Worm (Caenorhabditis elegans): ENCODE results near the gene ippk-1.

Gene ippk-1

DNA sequence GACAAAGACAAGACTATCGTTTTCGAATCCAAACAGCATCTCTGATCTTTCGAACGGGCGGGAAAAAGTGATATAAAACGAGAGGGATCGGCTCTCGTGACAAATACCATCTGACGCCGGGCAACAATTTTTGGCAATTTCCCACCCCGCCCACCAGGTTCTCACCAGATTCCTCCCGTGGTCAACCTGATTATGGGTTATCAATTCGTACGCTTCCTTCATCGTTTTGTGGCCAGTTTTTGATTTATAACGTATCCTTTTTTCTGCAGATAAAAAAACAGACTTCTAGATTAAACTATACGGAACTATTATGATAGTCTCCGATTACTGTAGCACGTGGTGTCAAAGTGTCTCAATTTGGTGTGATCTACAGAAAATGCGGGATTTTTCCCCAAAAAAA, 10.2 kb downstream of the ippk-1 start (continued):
- TF ChIP-seq nhr-102 (tag; optimal IDR thresholded peaks at IDR 0.05) (no peak), dmd-6 (GFP tag; IDR thresholded peaks at IDR 0.05) (peak; percentile 15), snpc-4 (tag; optimal IDR thresholded peaks at IDR 0.05) (no peak), T20F7.1 (GFP tag; optimal IDR thresholded peaks at IDR 0.05) (no peak), pha-4 (GFP tag; IDR thresholded peaks at IDR 0.05) (no peak), pha-4 (tag; optimal IDR thresholded peaks at IDR 0.05) (no peak), hmg-1.1 (GFP tag; IDR thresholded peaks at IDR 0.05) (no peak), nhr-42 (GFP tag; IDR thresholded peaks at IDR 0.05) (no peak), hif-1 (tag; optimal IDR thresholded peaks at IDR 0.05) (no peak), attf-4 (tag; optimal IDR thresholded peaks at IDR 0.05) (no peak), cey-2 (tag; optimal IDR thresholded peaks at IDR 0.05; ENCODE audit: borderline replicate concordance, insufficient read depth) (no peak), ceh-20 (GFP tag; IDR thresholded peaks at IDR 0.05) (no peak), nhr-11 (tag; optimal IDR thresholded peaks at IDR 0.05) (no peak), snpc-1.2 (GFP tag; IDR thresholded peaks at IDR 0.05) (no peak), nhr-41 (GFP tag; IDR thresholded peaks at IDR 0.05) (no peak)

- no peak for TF ChIP-seq zag-1 (tag; optimal IDR thresholded peaks at IDR 0.05)
- TF ChIP-seq hmg-1.1 (GFP tag; IDR thresholded peaks at IDR 0.05), result no peak
- TF ChIP-seq mxl-3 (GFP tag; optimal IDR thresholded peaks at IDR 0.05), result peak; percentile 70
- no peak for TF ChIP-seq gei-8 (GFP tag; optimal IDR thresholded peaks at IDR 0.05)
- no peak for TF ChIP-seq nhr-41 (GFP tag; IDR thresholded peaks at IDR 0.05)
- TF ChIP-seq spr-1 (tag; optimal IDR thresholded peaks at IDR 0.05), result no peak
- no peak for TF ChIP-seq ztf-11 (tag; optimal IDR thresholded peaks at IDR 0.05)
- no peak for TF ChIP-seq lin-29 (GFP tag; IDR thresholded peaks at IDR 0.05)
- no peak for TF ChIP-seq jun-1 (tag; optimal IDR thresholded peaks at IDR 0.05)
- TF ChIP-seq pqm-1 (tag; optimal IDR thresholded peaks at IDR 0.05), result no peak
- TF ChIP-seq unc-62 (GFP tag; optimal IDR thresholded peaks at IDR 0.05 in 1 of 2), result peak in 1 of 2 experiments; percentile 58
- TF ChIP-seq unc-62 (tag; optimal IDR thresholded peaks at IDR 0.05), result no peak
- no peak for TF ChIP-seq skn-1 (tag; optimal IDR thresholded peaks at IDR 0.05)
- TF ChIP-seq nhr-10 (tag; optimal IDR thresholded peaks at IDR 0.05), result no peak
- TF ChIP-seq hlh-30 (tag; optimal IDR thresholded peaks at IDR 0.05; ENCODE audit: insufficient read depth), result peak; percentile 37
- no peak for TF ChIP-seq attf-4 (tag; optimal IDR thresholded peaks at IDR 0.05)
- TF ChIP-seq mdl-1 (tag; optimal IDR thresholded peaks at IDR 0.05), result peak; percentile 35 to 77
- no peak for TF ChIP-seq zip-11 (GFP tag; IDR thresholded peaks at IDR 0.05)
- no peak for TF ChIP-seq T26A8.4 (GFP tag; IDR thresholded peaks at IDR 0.05)
- no peak for TF ChIP-seq lin-38 (GFP tag; IDR thresholded peaks at IDR 0.05)
- TF ChIP-seq R02D3.7 (tag; optimal IDR thresholded peaks at IDR 0.05), result no peak
- TF ChIP-seq arid-1 (GFP tag; conservative IDR thresholded peaks at IDR 0.05), result no peak
- no peak for TF ChIP-seq dmd-8 (GFP tag; IDR thresholded peaks at IDR 0.05)
- TF ChIP-seq nhr-28 (tag; optimal IDR thresholded peaks at IDR 0.05), result peak; percentile 18
- TF ChIP-seq lin-15B (tag; optimal IDR thresholded peaks at IDR 0.05), result no peak
- peak; percentile 6 for TF ChIP-seq hlh-11 (tag; optimal IDR thresholded peaks at IDR 0.05)
- TF ChIP-seq mes-2 (tag; optimal IDR thresholded peaks at IDR 0.05; ENCODE audit: poor library complexity, severe bottlenecking), result no peak
- TF ChIP-seq nhr-11 (tag; optimal IDR thresholded peaks at IDR 0.05), result no peak
- no peak for TF ChIP-seq nhr-25 (tag; optimal IDR thresholded peaks at IDR 0.05; ENCODE audit: borderline replicate concordance, insufficient read depth)
These were observed 10.8 kb downstream of the ippk-1 start for ce11 chrII:12053486-12053885.

ce11 chrII:12054150-12054549, 11.4 kb downstream of the ippk-1 start:
- TF ChIP-seq nhr-102 (tag; optimal IDR thresholded peaks at IDR 0.05) (no peak), daf-12 (tag; optimal IDR thresholded peaks at IDR 0.05) (no peak), vab-7 (GFP tag; IDR thresholded peaks at IDR 0.05) (no peak), lsy-2 (tag; optimal IDR thresholded peaks at IDR 0.05) (peak in 1 of 2 experiments; percentile 1), lin-38 (GFP tag; IDR thresholded peaks at IDR 0.05) (no peak), daf-16 (GFP tag; optimal IDR thresholded peaks at IDR 0.05) (no peak), daf-16 (tag; optimal IDR thresholded peaks at IDR 0.05) (no peak), ceh-28 (tag; optimal IDR thresholded peaks at IDR 0.05) (no peak), hmg-1.1 (GFP tag; IDR thresholded peaks at IDR 0.05) (0 out of 2 replicates have a peak, but pooled peaks have one; percentile 15), madf-5 (GFP tag; IDR thresholded peaks at IDR 0.05) (0 out of 4 replicates have a peak, but pooled peaks of 1 of the 2 experiments have one; percentile 28), lin-15B (tag; optimal IDR thresholded peaks at IDR 0.05) (no peak), aha-1 (tag) (peak; percentile 27), lin-13 (GFP tag; optimal IDR thresholded peaks at IDR 0.05) (no peak)

All from whole organism, L4 larva.